Worm (Caenorhabditis elegans): ENCODE data around the gene clec-231.

DNA sequence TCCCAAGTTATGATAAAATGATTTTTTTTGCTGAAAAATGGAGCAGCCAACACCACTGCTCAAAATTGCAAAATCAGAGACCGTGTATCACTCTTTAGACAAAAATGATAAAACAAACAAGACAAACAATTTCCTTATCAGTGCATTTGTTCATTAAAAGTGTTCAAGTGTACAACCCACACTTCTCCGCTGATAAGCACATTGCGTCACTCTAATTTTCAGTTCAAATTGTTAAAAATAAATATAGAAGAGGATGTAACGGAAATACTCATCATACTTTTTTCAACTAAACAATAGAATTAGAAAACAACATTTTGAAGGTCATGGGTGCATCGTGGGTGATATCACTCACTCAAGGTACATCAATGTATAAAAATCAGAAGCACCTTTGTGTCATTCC lies 31.9 kb downstream of the clec-231 start, which contains the start of gene nhr-291:
- no peak for TF ChIP-seq cog-1 (tag; optimal IDR thresholded peaks at IDR 0.05)
- TF ChIP-seq klf-2 (GFP tag; conservative IDR thresholded peaks at IDR 0.05) = no peak
- TF ChIP-seq ref-1 (GFP tag; conservative IDR thresholded peaks at IDR 0.05) = no peak
- TF ChIP-seq ztf-29 (GFP tag; IDR thresholded peaks at IDR 0.05) = no peak
- no peak for TF ChIP-seq flt-1 (GFP tag; IDR thresholded peaks at IDR 0.05)

Measured in whole organism, midembryonic.